Worm (Caenorhabditis elegans) whole organism, L4 larva: ENCODE data around the gene C54F6.12.

Source experiments
- Y5F2A.4 ChIP-seq: fragments of 200-800 bp; sonication (Bioruptor generic); optimal IDR thresholded peaks from 2 replicates; lab custom pipeline; 2018; ENCODE audit warnings: mild to moderate bottlenecking, missing genetic modification characterization, missing compliant biosample characterization
- ces-1 ChIP-seq: fragments of 150-350 bp; sonication (generic microtip); optimal IDR thresholded peaks from 4 replicates; lab custom pipeline; 2014; ENCODE audit warnings: missing biosample characterization, missing genetic modification reagents, missing genetic modification characterization
- daf-12 ChIP-seq: fragments of 150-350 bp; optimal IDR thresholded peaks from 2 replicates; lab custom pipeline; 2014; ENCODE audit warnings: missing biosample characterization, missing genetic modification reagents, missing genetic modification characterization
- daf-8 ChIP-seq: fragments of 200-800 bp; sonication (Bioruptor generic); IDR thresholded peaks from 2 replicates; pipeline ENCODE4 v1.3.6; 2022; ENCODE audit warnings: missing genetic modification characterization, missing compliant biosample characterization
- nhr-11 ChIP-seq: fragments of 150-350 bp; optimal IDR thresholded peaks from 2 replicates; lab custom pipeline; 2014; ENCODE audit warnings: missing biosample characterization, missing genetic modification characterization
- nhr-28 ChIP-seq: fragments of 150-350 bp; optimal IDR thresholded peaks from 2 replicates; lab custom pipeline; 2014; ENCODE audit warnings: missing biosample characterization, missing genetic modification characterization
- nhr-76 ChIP-seq: fragments of 150-350 bp; optimal IDR thresholded peaks from 2 replicates; lab custom pipeline; 2014; ENCODE audit warnings: missing biosample characterization, missing genetic modification characterization
- rbr-2 ChIP-seq: sonication (generic microtip); optimal IDR thresholded peaks from 2 replicates; lab custom pipeline; 2016; ENCODE audit warnings: missing genotype, missing genetic modification characterization, missing compliant biosample characterization
- unc-39 ChIP-seq: sonication (generic microtip); optimal IDR thresholded peaks from 2 replicates; lab custom pipeline; 2017; ENCODE audit warnings: missing biosample characterization, missing genetic modification characterization
- zip-11 ChIP-seq: fragments of 200-800 bp; sonication (Bioruptor generic); IDR thresholded peaks from 2 replicates; pipeline ENCODE4 v1.3.6; 2022; ENCODE audit warnings: missing genetic modification characterization, missing compliant biosample characterization

DNA sequence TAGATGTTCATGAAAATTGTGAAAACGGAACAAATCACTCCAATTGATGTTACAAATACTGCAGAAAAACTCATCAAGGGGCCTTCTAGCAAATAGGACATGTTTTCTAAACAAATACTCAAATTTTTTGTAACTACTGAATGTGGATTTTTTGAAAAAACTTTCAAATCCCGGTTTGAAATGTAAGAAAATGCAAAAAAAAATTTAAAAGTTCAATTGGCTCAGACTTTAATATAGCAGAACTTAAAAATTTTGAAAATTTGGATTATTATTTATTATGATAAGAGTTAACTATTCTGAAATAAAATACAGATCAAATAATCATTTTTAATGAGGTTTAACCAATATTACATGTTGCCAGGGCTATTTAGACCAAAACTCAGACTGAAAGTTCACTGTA lies 47.6 kb downstream of the C54F6.12 start, which contains the start of gene srbc-9:
- TF ChIP-seq Y5F2A.4 (GFP tag; lab: Kevin White, UChicago) (no peak), ces-1 (no peak), zip-11 (GFP tag; lab: Robert Waterston, UW) (no peak), daf-12 (tag; lab: Kevin White, UChicago) (no peak), nhr-76 (tag; lab: Kevin White, UChicago) (no peak), nhr-11 (tag; lab: Kevin White, UChicago) (no peak), daf-8 (GFP tag; lab: Robert Waterston, UW) (no peak), nhr-28 (tag; lab: Kevin White, UChicago) (no peak), unc-39 (tag; lab: Kevin White, UChicago) (no peak), rbr-2 (tag; lab: Kevin White, UChicago) (no peak)
